Worm (Caenorhabditis elegans) whole organism, young adult: ENCODE results near the gene drd-1.

Experiments used
- B0019.2 ChIP-seq: fragments of 200-800 bp; sonication (Bioruptor generic); conservative IDR thresholded peaks from 2 replicates; pipeline ENCODE4 v1.3.6; 2022; ENCODE audit warnings: missing genetic modification reagents, missing genetic modification characterization, missing compliant biosample characterization
- F23B12.7 ChIP-seq: sonication (generic microtip); optimal IDR thresholded peaks from 2 replicates; lab custom pipeline; 2017; ENCODE audit warnings: missing genetic modification characterization, mild to moderate bottlenecking, missing compliant biosample characterization, antibody characterized with exemption, moderate library complexity; ENCODE audit not compliant: insufficient read depth
- F49E8.2 ChIP-seq: sonication (generic microtip); optimal IDR thresholded peaks from 3 replicates; lab custom pipeline; 2017; ENCODE audit warnings: missing genetic modification characterization, mild to moderate bottlenecking, missing compliant biosample characterization, antibody characterized with exemption, moderate library complexity; ENCODE audit not compliant: insufficient read depth
- K12H6.12 ChIP-seq: fragments of 200-800 bp; sonication (Bioruptor generic); optimal IDR thresholded peaks from 2 replicates; lab custom pipeline; 2018; ENCODE audit warnings: mild to moderate bottlenecking, missing genetic modification characterization, missing compliant biosample characterization
- Y67H2A.10 ChIP-seq: fragments of 200-800 bp; sonication (Bioruptor generic); conservative IDR thresholded peaks from 2 replicates; pipeline ENCODE4 v1.3.6; 2022; ENCODE audit warnings: missing genetic modification reagents, missing genetic modification characterization, missing compliant biosample characterization
- Y95B8A.8 ChIP-seq: fragments of 200-800 bp; sonication (Bioruptor generic); IDR thresholded peaks from 2 replicates; pipeline ENCODE4 v1.3.6; 2022; ENCODE audit warnings: missing genetic modification reagents, missing genetic modification characterization, missing compliant biosample characterization
- ZK185.1 ChIP-seq: sonication (generic microtip); optimal IDR thresholded peaks from 2 replicates; lab custom pipeline; 2016; ENCODE audit warnings: mild to moderate bottlenecking, missing genetic modification characterization, missing compliant biosample characterization; ENCODE audit not compliant: poor library complexity, severe bottlenecking
- akir-1 ChIP-seq: fragments of 200-800 bp; sonication (Bioruptor generic); optimal IDR thresholded peaks from 2 replicates; lab custom pipeline; 2018; ENCODE audit warnings: mild to moderate bottlenecking, missing genetic modification characterization, moderate library complexity, missing compliant biosample characterization
- aptf-3 ChIP-seq: fragments of 200-800 bp; sonication (Bioruptor generic); IDR thresholded peaks from 2 replicates; pipeline ENCODE4 v1.3.6; 2022; ENCODE audit warnings: missing genetic modification characterization, missing compliant biosample characterization
- bed-2 ChIP-seq: fragments of 200-800 bp; sonication (Bioruptor generic); IDR thresholded peaks from 2 replicates; pipeline ENCODE4 v1.3.6; 2022; ENCODE audit warnings: missing genetic modification reagents, missing genetic modification characterization, missing compliant biosample characterization
- ceh-27 ChIP-seq: fragments of 200-800 bp; sonication (Bioruptor generic); optimal IDR thresholded peaks from 2 replicates; lab custom pipeline; 2018; ENCODE audit warnings: mild to moderate bottlenecking, missing genetic modification characterization, moderate library complexity, missing compliant biosample characterization
- ceh-58 ChIP-seq: fragments of 200-800 bp; sonication (Bioruptor generic); IDR thresholded peaks from 2 replicates; pipeline ENCODE4 v1.3.6; 2022; ENCODE audit warnings: missing genetic modification characterization, missing compliant biosample characterization
- ceh-91 ChIP-seq: fragments of 200-800 bp; sonication (Bioruptor generic); IDR thresholded peaks from 2 replicates; pipeline ENCODE4 v1.3.6; 2022; ENCODE audit warnings: missing genetic modification reagents, missing genetic modification characterization, missing compliant biosample characterization
- dpff-1 ChIP-seq: sonication (generic microtip); optimal IDR thresholded peaks from 2 replicates; lab custom pipeline; 2017; ENCODE audit warnings: mild to moderate bottlenecking, missing genetic modification characterization, missing compliant biosample characterization
- dpl-1 ChIP-seq: fragments of 150-350 bp; optimal IDR thresholded peaks from 2 replicates; lab custom pipeline; 2014; ENCODE audit warnings: missing biosample characterization, missing genetic modification reagents, missing genetic modification characterization
- egrh-3 ChIP-seq: fragments of 200-800 bp; sonication (Bioruptor generic); IDR thresholded peaks from 2 replicates; pipeline ENCODE4 v1.3.6; 2022; ENCODE audit warnings: missing genetic modification reagents, missing genetic modification characterization, missing compliant biosample characterization
- hmg-20 ChIP-seq: fragments of 200-800 bp; sonication (Bioruptor generic); IDR thresholded peaks from 2 replicates; pipeline ENCODE4 v1.3.6; 2022; ENCODE audit warnings: missing genetic modification reagents, missing genetic modification characterization, missing compliant biosample characterization
- hrde-1 ChIP-seq: sonication (generic microtip); optimal IDR thresholded peaks from 2 replicates; lab custom pipeline; 2016; ENCODE audit warnings: missing genetic modification characterization, mild to moderate bottlenecking, missing compliant biosample characterization, moderate library complexity, missing genotype, missing genetic modification reagents, borderline replicate concordance
- lsl-1 ChIP-seq: fragments of 200-800 bp; sonication (Bioruptor generic); optimal IDR thresholded peaks from 2 replicates; lab custom pipeline; 2018; ENCODE audit warnings: mild to moderate bottlenecking, missing genetic modification characterization, moderate library complexity, missing compliant biosample characterization
- madf-10 ChIP-seq: sonication (generic microtip); optimal IDR thresholded peaks from 2 replicates; lab custom pipeline; 2016; ENCODE audit warnings: mild to moderate bottlenecking, missing genetic modification characterization, missing compliant biosample characterization
- mel-28 ChIP-seq: sonication (generic microtip); optimal IDR thresholded peaks from 2 replicates; lab custom pipeline; 2016; ENCODE audit warnings: borderline replicate concordance, mild to moderate bottlenecking, missing genetic modification characterization, missing compliant biosample characterization
- nfya-2 ChIP-seq: fragments of 200-800 bp; sonication (Bioruptor generic); IDR thresholded peaks from 2 replicates; pipeline ENCODE4 v1.3.6; 2022; ENCODE audit warnings: missing genetic modification reagents, missing genetic modification characterization, missing compliant biosample characterization
- nfyb-1 ChIP-seq: fragments of 200-800 bp; sonication (Bioruptor generic); IDR thresholded peaks from 2 replicates; pipeline ENCODE4 v1.3.6; 2022; ENCODE audit warnings: missing genetic modification reagents, missing genetic modification characterization, missing compliant biosample characterization
- rcor-1 ChIP-seq: fragments of 200-800 bp; sonication (Bioruptor generic); IDR thresholded peaks from 2 replicates; pipeline ENCODE4 v1.3.6; 2022; ENCODE audit warnings: missing genetic modification reagents, missing genetic modification characterization, missing compliant biosample characterization
- sdz-38 ChIP-seq: sonication (generic microtip); optimal IDR thresholded peaks from 2 replicates; lab custom pipeline; 2016; ENCODE audit warnings: missing genotype, missing genetic modification characterization, missing compliant biosample characterization
- snpc-1.3 ChIP-seq: sonication (generic microtip); optimal IDR thresholded peaks from 2 replicates; lab custom pipeline; 2017; ENCODE audit warnings: missing genetic modification characterization, mild to moderate bottlenecking, missing compliant biosample characterization, antibody characterized with exemption, moderate library complexity, missing genotype, missing genetic modification reagents; ENCODE audit not compliant: insufficient read depth
- snpc-3.4 ChIP-seq: sonication (generic microtip); optimal IDR thresholded peaks from 2 replicates; lab custom pipeline; 2017; ENCODE audit warnings: missing genetic modification characterization, mild to moderate bottlenecking, missing compliant biosample characterization, antibody characterized with exemption, moderate library complexity, missing genotype, missing genetic modification reagents
- ztf-18 ChIP-seq: sonication (generic microtip); optimal IDR thresholded peaks from 2 replicates; lab custom pipeline; 2016; ENCODE audit warnings: missing genotype, mild to moderate bottlenecking, missing genetic modification characterization, missing compliant biosample characterization

drd-1 gene

ce11 chrII:8415462-8416037, 27.7 kb downstream of the drd-1 start:
- no peak for TF ChIP-seq rcor-1 (GFP tag; lab: Robert Waterston, UW)
- TF ChIP-seq madf-10 (tag; lab: Kevin White, UChicago), result no peak
- no peak for TF ChIP-seq Y67H2A.10 (GFP tag; lab: Robert Waterston, UW)
- no peak for TF ChIP-seq F23B12.7 (tag; lab: Kevin White, UChicago)
- no peak for TF ChIP-seq B0019.2 (GFP tag; lab: Robert Waterston, UW)
- TF ChIP-seq hrde-1 (tag; lab: Kevin White, UChicago), result no peak
- no peak for TF ChIP-seq dpff-1 (tag; lab: Kevin White, UChicago)
- TF ChIP-seq snpc-1.3 (tag; lab: Kevin White, UChicago), result no peak
- no peak for TF ChIP-seq ceh-27
- TF ChIP-seq K12H6.12 (tag; lab: Kevin White, UChicago), result no peak
- TF ChIP-seq akir-1, result no peak
- no peak for TF ChIP-seq hmg-20 (GFP tag; lab: Robert Waterston, UW)
- no peak for TF ChIP-seq ztf-18 (tag; lab: Kevin White, UChicago)
- no peak for TF ChIP-seq lsl-1 (GFP tag; lab: Kevin White, UChicago)
- TF ChIP-seq egrh-3 (GFP tag; lab: Robert Waterston, UW), result no peak
- no peak for TF ChIP-seq ceh-91 (GFP tag; lab: Robert Waterston, UW)
- TF ChIP-seq Y95B8A.8 (GFP tag; lab: Robert Waterston, UW), result no peak
- TF ChIP-seq nfyb-1 (GFP tag; lab: Robert Waterston, UW), result no peak
- TF ChIP-seq ZK185.1 (tag; lab: Kevin White, UChicago), result no peak

- TF ChIP-seq Y67H2A.10 (GFP tag; lab: Robert Waterston, UW), result no peak
- TF ChIP-seq dpl-1 (GFP tag; lab: Kevin White, UChicago), result no peak
- TF ChIP-seq ztf-18 (tag; lab: Kevin White, UChicago), result no peak
- TF ChIP-seq, all 124 proteins: peak for 0
Measured at ce11 chrII:8417059-8417668, 29.3 kb downstream of the drd-1 start, which contains the start of gene fdgt-2. fdgt-2 (plus strand) TSS chrII:8417618.

- TF ChIP-seq nfya-2 (no peak), ceh-58 (GFP tag; lab: Robert Waterston, UW) (no peak), snpc-3.4 (tag; lab: Kevin White, UChicago) (no peak), sdz-38 (tag; lab: Kevin White, UChicago) (no peak), mel-28 (tag; lab: Kevin White, UChicago) (no peak), aptf-3 (GFP tag; lab: Robert Waterston, UW) (no peak), B0019.2 (GFP tag; lab: Robert Waterston, UW) (no peak), bed-2 (GFP tag; lab: Robert Waterston, UW) (no peak)
- TF ChIP-seq, all 124 proteins: peak for 0
Measured at ce11 chrII:8419015-8419414, 31.2 kb downstream of the drd-1 start.

ce11 chrII:8419798-8420197, 31.9 kb downstream of the drd-1 start, which contains the start of gene F14E5.8:
F14E5.8 (plus strand) TSS chrII:8420098.
- TF ChIP-seq hrde-1 (tag; lab: Kevin White, UChicago), result peak; percentile 12
- TF ChIP-seq, all 124 proteins: peak for 1; not testable (repeated sequence) for 123

ce11 chrII:8420775-8421388, 33.0 kb downstream of the drd-1 start:
- TF ChIP-seq dpff-1 (tag; lab: Kevin White, UChicago) (no peak), F49E8.2 (tag; lab: Kevin White, UChicago) (peak; percentile 19)
